Worm (Caenorhabditis elegans) whole organism, young adult: Measurements from ENCODE around the gene pbs-3.
"Not testable (repeated sequence)": the region's sequence is repeated elsewhere in the genome, so short reads cannot be mapped to it uniquely, and the experiment has no call there.

Experiments
- B0035.1 ChIP-seq: sonication (generic microtip); optimal IDR thresholded peaks from 2 replicates; lab custom pipeline; 2016; ENCODE audit warnings: missing genetic modification characterization, mild to moderate bottlenecking, missing compliant biosample characterization, missing genotype, missing genetic modification reagents
- B0261.1 ChIP-seq: sonication (generic microtip); optimal IDR thresholded peaks from 2 replicates; lab custom pipeline; 2016; ENCODE audit warnings: mild to moderate bottlenecking, missing genetic modification characterization, moderate library complexity, missing compliant biosample characterization
- F49E8.2 ChIP-seq: sonication (generic microtip); optimal IDR thresholded peaks from 3 replicates; lab custom pipeline; 2017; ENCODE audit warnings: missing genetic modification characterization, mild to moderate bottlenecking, missing compliant biosample characterization, antibody characterized with exemption, moderate library complexity; ENCODE audit not compliant: insufficient read depth
- F55B11.4 ChIP-seq: sonication (generic microtip); optimal IDR thresholded peaks from 2 replicates; lab custom pipeline; 2016; ENCODE audit warnings: missing compliant biosample characterization, missing genetic modification characterization, borderline replicate concordance; ENCODE audit not compliant: insufficient read depth
- K11D2.4 ChIP-seq: fragments of 200-800 bp; sonication (Bioruptor generic); IDR thresholded peaks from 2 replicates; pipeline ENCODE4 v1.3.6; 2022; ENCODE audit warnings: missing genetic modification reagents, missing genetic modification characterization, missing compliant biosample characterization
- K12H6.12 ChIP-seq: fragments of 200-800 bp; sonication (Bioruptor generic); optimal IDR thresholded peaks from 2 replicates; lab custom pipeline; 2018; ENCODE audit warnings: mild to moderate bottlenecking, missing genetic modification characterization, missing compliant biosample characterization
- Y53F4B.3 ChIP-seq: fragments of 200-800 bp; sonication (Bioruptor generic); IDR thresholded peaks from 2 replicates; pipeline ENCODE4 v1.3.6; 2022; ENCODE audit warnings: missing genetic modification reagents, missing genetic modification characterization, missing compliant biosample characterization
- Y53G8AR.9 ChIP-seq: fragments of 200-800 bp; sonication (Bioruptor generic); conservative IDR thresholded peaks from 2 replicates; pipeline ENCODE4 v1.3.6; 2022; ENCODE audit warnings: missing genetic modification reagents, missing genetic modification characterization, missing compliant biosample characterization
- Y79H2A.3 ChIP-seq: fragments of 200-800 bp; sonication (Bioruptor generic); conservative IDR thresholded peaks from 2 replicates; pipeline ENCODE4 v1.3.6; 2022; ENCODE audit warnings: missing genetic modification reagents, missing genetic modification characterization, missing compliant biosample characterization
- aptf-2 ChIP-seq: fragments of 200-800 bp; sonication (Bioruptor generic); conservative IDR thresholded peaks from 2 replicates; pipeline ENCODE4 v1.3.6; 2022; ENCODE audit warnings: missing genetic modification reagents, missing genetic modification characterization, missing compliant biosample characterization
- atf-7 ChIP-seq: sonication (generic microtip); optimal IDR thresholded peaks from 2 replicates; lab custom pipeline; 2017; ENCODE audit warnings: mild to moderate bottlenecking, missing genetic modification characterization, missing compliant biosample characterization
- attf-3 ChIP-seq: fragments of 200-800 bp; sonication (Bioruptor generic); conservative IDR thresholded peaks from 2 replicates; pipeline ENCODE4 v1.3.6; 2022; ENCODE audit warnings: missing genetic modification reagents, missing genetic modification characterization, missing compliant biosample characterization
- bed-1 ChIP-seq: fragments of 200-800 bp; sonication (Bioruptor generic); IDR thresholded peaks from 2 replicates; pipeline ENCODE4 v1.3.6; 2022; ENCODE audit warnings: missing genetic modification reagents, missing genetic modification characterization, missing compliant biosample characterization
- ceh-58 ChIP-seq: fragments of 200-800 bp; sonication (Bioruptor generic); IDR thresholded peaks from 2 replicates; pipeline ENCODE4 v1.3.6; 2022; ENCODE audit warnings: missing genetic modification characterization, missing compliant biosample characterization
- ceh-79 ChIP-seq: sonication (generic microtip); optimal IDR thresholded peaks from 2 replicates; lab custom pipeline; 2017; ENCODE audit warnings: mild to moderate bottlenecking, missing genetic modification characterization, missing compliant biosample characterization
- ceh-91 ChIP-seq: fragments of 200-800 bp; sonication (Bioruptor generic); IDR thresholded peaks from 2 replicates; pipeline ENCODE4 v1.3.6; 2022; ENCODE audit warnings: missing genetic modification reagents, missing genetic modification characterization, missing compliant biosample characterization
- die-1 ChIP-seq: sonication (generic microtip); optimal IDR thresholded peaks from 2 replicates; lab custom pipeline; 2016; ENCODE audit warnings: missing genotype, mild to moderate bottlenecking, missing genetic modification characterization, missing compliant biosample characterization
- dox-1 ChIP-seq: fragments of 200-800 bp; sonication (Bioruptor generic); IDR thresholded peaks from 2 replicates; pipeline ENCODE4 v1.3.6; 2022; ENCODE audit warnings: missing genetic modification reagents, missing genetic modification characterization, missing compliant biosample characterization
- dpff-1 ChIP-seq: sonication (generic microtip); optimal IDR thresholded peaks from 2 replicates; lab custom pipeline; 2017; ENCODE audit warnings: mild to moderate bottlenecking, missing genetic modification characterization, missing compliant biosample characterization
- dpl-1 ChIP-seq: fragments of 150-350 bp; optimal IDR thresholded peaks from 2 replicates; lab custom pipeline; 2014; ENCODE audit warnings: missing biosample characterization, missing genetic modification reagents, missing genetic modification characterization
- ets-4 ChIP-seq: fragments of 200-800 bp; sonication (Bioruptor generic); optimal IDR thresholded peaks from 2 replicates; lab custom pipeline; 2018; ENCODE audit warnings: mild to moderate bottlenecking, missing genetic modification characterization, missing compliant biosample characterization
- fkh-3 ChIP-seq: sonication (generic microtip); optimal IDR thresholded peaks from 2 replicates; lab custom pipeline; 2016; ENCODE audit warnings: mild to moderate bottlenecking, missing genetic modification characterization, missing compliant biosample characterization
- him-1 ChIP-seq: sonication (generic microtip); optimal IDR thresholded peaks from 2 replicates; lab custom pipeline; 2016; ENCODE audit warnings: missing genotype, missing genetic modification reagents, missing genetic modification characterization, missing compliant biosample characterization
- hlh-12 ChIP-seq: sonication (generic microtip); optimal IDR thresholded peaks from 2 replicates; lab custom pipeline; 2016; ENCODE audit warnings: missing genetic modification characterization, missing compliant biosample characterization
- hmg-1.2 ChIP-seq: fragments of 200-800 bp; sonication (Bioruptor generic); IDR thresholded peaks from 2 replicates; pipeline ENCODE4 v1.3.6; 2022; ENCODE audit warnings: missing genetic modification reagents, missing genetic modification characterization, missing compliant biosample characterization
- hmg-20 ChIP-seq: fragments of 200-800 bp; sonication (Bioruptor generic); IDR thresholded peaks from 2 replicates; pipeline ENCODE4 v1.3.6; 2022; ENCODE audit warnings: missing genetic modification reagents, missing genetic modification characterization, missing compliant biosample characterization
- lin-35 ChIP-seq, 3 experiments: fragments of 150-350 bp in 2 of 3; sonication (generic microtip) in 1 of 3; optimal IDR thresholded peaks; 2 replicates each; lab custom pipeline; 2014 to 2018; ENCODE audit warnings: missing biosample characterization in 3 of 3, missing genetic modification characterization in 3 of 3, missing genetic modification reagents in 3 of 3
- lsl-1 ChIP-seq: fragments of 200-800 bp; sonication (Bioruptor generic); optimal IDR thresholded peaks from 2 replicates; lab custom pipeline; 2018; ENCODE audit warnings: mild to moderate bottlenecking, missing genetic modification characterization, moderate library complexity, missing compliant biosample characterization
- madf-6 ChIP-seq: fragments of 200-800 bp; sonication (Bioruptor generic); IDR thresholded peaks from 2 replicates; pipeline ENCODE4 v1.3.6; 2022; ENCODE audit warnings: missing genetic modification reagents, missing genetic modification characterization, missing compliant biosample characterization
- mxl-1 ChIP-seq: sonication (generic microtip); optimal IDR thresholded peaks from 2 replicates; lab custom pipeline; 2016; ENCODE audit warnings: missing genetic modification characterization, missing compliant biosample characterization
- nfyb-1 ChIP-seq: fragments of 200-800 bp; sonication (Bioruptor generic); IDR thresholded peaks from 2 replicates; pipeline ENCODE4 v1.3.6; 2022; ENCODE audit warnings: missing genetic modification reagents, missing genetic modification characterization, missing compliant biosample characterization
- nhr-179 ChIP-seq: sonication (generic microtip); optimal IDR thresholded peaks from 2 replicates; lab custom pipeline; 2016; ENCODE audit warnings: mild to moderate bottlenecking, missing genetic modification characterization, missing compliant biosample characterization
- nhr-80 ChIP-seq: sonication (generic microtip); optimal IDR thresholded peaks from 2 replicates; lab custom pipeline; 2016; ENCODE audit warnings: missing genetic modification characterization, missing compliant biosample characterization
- snpc-1.1 ChIP-seq: sonication (generic microtip); optimal IDR thresholded peaks from 2 replicates; lab custom pipeline; 2017; ENCODE audit warnings: missing genetic modification characterization, mild to moderate bottlenecking, missing compliant biosample characterization, antibody characterized with exemption, moderate library complexity, missing genotype, missing genetic modification reagents; ENCODE audit not compliant: insufficient read depth
- snpc-4 ChIP-seq, 5 experiments: fragments of 150-350 bp in 1 of 5; sonication (generic microtip) in 4 of 5; optimal IDR thresholded peaks; 2 replicates each; lab custom pipeline; 2014 to 2018; ENCODE audit warnings: missing genetic modification characterization in 5 of 5, missing biosample characterization in 3 of 5, antibody characterized with exemption in 2 of 5, mild to moderate bottlenecking in 2 of 5, missing compliant biosample characterization in 2 of 5, missing genotype in 2 of 5, moderate library complexity in 2 of 5, missing genetic modification reagents in 1 of 5
- somi-1 ChIP-seq: fragments of 200-800 bp; sonication (Bioruptor generic); optimal IDR thresholded peaks from 2 replicates; lab custom pipeline; 2018; ENCODE audit warnings: mild to moderate bottlenecking, missing genetic modification characterization, missing compliant biosample characterization
- tbx-9 ChIP-seq: sonication (generic microtip); optimal IDR thresholded peaks from 2 replicates; lab custom pipeline; 2016; ENCODE audit warnings: borderline replicate concordance, missing genetic modification characterization, inconsistent platforms, missing compliant biosample characterization
- xnd-1 ChIP-seq: sonication (generic microtip); optimal IDR thresholded peaks from 2 replicates; lab custom pipeline; 2016; ENCODE audit warnings: missing genotype, missing genetic modification reagents, missing genetic modification characterization, missing compliant biosample characterization
- ztf-26 ChIP-seq: sonication (generic microtip); optimal IDR thresholded peaks from 2 replicates; lab custom pipeline; 2017; ENCODE audit warnings: missing genetic modification characterization, missing compliant biosample characterization
- ztf-6 ChIP-seq: fragments of 200-800 bp; sonication (Bioruptor generic); IDR thresholded peaks from 2 replicates; pipeline ENCODE4 v1.3.6; 2022; ENCODE audit warnings: missing genetic modification reagents, missing genetic modification characterization, missing compliant biosample characterization

pbs-3 gene

DNA sequence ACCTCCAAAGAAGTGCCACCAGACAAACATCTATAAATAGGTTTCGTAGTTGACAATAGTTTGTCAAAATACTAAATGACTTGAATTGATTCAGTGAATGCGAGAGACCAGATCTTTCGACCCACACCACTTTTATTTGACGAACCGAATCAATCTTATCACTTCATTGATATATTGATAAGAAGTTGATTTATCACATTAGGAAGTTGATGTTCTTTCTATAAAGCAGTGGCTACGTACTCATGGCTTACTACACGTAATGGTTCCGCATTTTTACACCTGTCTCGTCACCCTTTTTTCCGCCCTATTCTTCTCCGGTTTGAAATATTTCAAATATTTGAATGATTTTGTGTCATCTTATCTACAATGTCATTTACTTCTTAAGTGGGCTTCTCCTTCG is 34.6 kb downstream of the pbs-3 start:
- TF ChIP-seq Y53G8AR.9 (GFP tag; lab: Robert Waterston, UW) (0 out of 2 replicates have a peak, but pooled peaks have one; percentile 12), nhr-80 (tag; lab: Kevin White, UChicago) (peak; percentile 12), attf-3 (no peak), hmg-1.2 (GFP tag; lab: Robert Waterston, UW) (no peak)

DNA sequence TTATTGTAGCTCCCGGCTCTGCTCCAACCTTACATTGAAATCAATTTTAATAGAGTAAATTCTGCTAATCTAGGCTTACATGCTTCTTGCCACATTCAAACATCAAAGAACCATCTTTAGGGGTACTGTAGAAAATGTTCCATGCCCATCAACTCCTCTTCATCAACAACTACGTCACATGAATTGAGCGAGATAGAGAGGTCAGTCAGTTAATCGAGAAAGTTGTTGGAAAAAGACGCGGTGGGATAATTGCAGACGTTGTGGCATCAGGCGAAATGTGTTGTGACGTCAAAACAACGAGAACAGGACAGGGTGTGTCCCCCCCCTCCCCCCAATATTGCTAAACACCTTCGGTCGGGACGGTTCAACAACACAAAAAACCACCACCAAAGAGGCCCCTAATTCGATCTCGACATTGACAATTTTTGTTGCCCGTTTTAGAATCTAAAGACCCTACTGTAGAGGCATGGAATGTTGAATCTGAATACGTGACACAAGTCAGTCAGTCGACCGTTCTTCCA is 36.7 kb downstream of the pbs-3 start:
- no peak for TF ChIP-seq B0035.1 (tag; lab: Kevin White, UChicago)
- TF ChIP-seq fkh-3 (tag; lab: Kevin White, UChicago) = no peak
- no peak for TF ChIP-seq hmg-20 (GFP tag; lab: Robert Waterston, UW)
- no peak for TF ChIP-seq nfyb-1 (GFP tag; lab: Robert Waterston, UW)
- no peak for TF ChIP-seq ztf-6 (GFP tag; lab: Robert Waterston, UW)
- TF ChIP-seq mxl-1 = no peak
- no peak for TF ChIP-seq madf-6 (GFP tag; lab: Robert Waterston, UW)

DNA sequence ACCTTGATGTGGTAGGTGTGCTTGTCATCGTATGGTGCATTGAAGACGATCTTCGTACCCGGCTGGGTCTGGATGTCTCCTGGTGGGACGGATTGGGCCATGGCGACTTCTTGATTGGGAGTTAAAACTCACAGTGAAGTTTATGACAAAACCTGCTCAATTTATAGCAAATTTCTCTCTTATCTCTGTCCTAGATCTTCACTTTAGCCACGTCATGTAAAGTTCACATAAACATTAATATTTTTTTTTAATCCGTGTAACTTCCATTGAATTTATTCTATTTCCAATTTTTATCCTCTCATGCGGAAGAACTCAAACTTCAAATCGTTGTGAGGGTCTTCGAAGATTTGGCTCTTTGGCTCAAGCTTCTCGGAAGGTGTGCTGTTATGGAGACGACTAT is 38.8 kb downstream of the pbs-3 start, which contains the start of gene msp-31:
msp-31 (minus strand) TSS at position 101 of the 400 bp plus-strand sequence.
- not testable (repeated sequence) for TF ChIP-seq bed-1 (GFP tag; lab: Robert Waterston, UW); Y53G8AR.9 (GFP tag; lab: Robert Waterston, UW); lin-35 (GFP tag; optimal IDR thresholded peaks at IDR 0.05; lab: Kevin White, UChicago)

DNA sequence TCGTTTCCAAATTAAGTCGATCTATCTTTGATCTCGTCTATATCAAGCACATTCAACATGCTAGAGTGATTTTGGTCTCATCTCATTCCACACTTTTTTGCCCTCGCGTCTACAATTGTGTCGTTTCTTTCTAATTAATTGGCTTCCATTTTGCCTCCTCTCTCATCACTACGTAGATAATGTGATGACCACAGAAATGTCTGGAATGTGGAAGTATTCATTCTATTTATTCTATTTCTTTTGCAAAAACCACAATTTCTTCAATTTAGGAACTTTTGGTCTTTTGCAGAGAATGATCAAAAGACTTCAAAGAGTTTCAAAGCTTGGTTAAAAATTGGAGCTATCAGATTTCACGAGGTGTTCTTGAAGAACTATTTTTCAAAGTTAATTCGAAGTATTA is 39.7 kb downstream of the pbs-3 start:
- TF ChIP-seq xnd-1 (tag; lab: Kevin White, UChicago) = no peak
- TF ChIP-seq snpc-1.1 (tag; lab: Kevin White, UChicago) = no peak
- no peak for TF ChIP-seq F55B11.4 (tag; lab: Kevin White, UChicago)
- no peak for TF ChIP-seq snpc-4 (GFP tag; optimal IDR thresholded peaks at IDR 0.05; lab: Kevin White, UChicago)
- TF ChIP-seq snpc-4 (tag; optimal IDR thresholded peaks at IDR 0.05; lab: Kevin White, UChicago) = no peak
- no peak for TF ChIP-seq tbx-9 (tag; lab: Kevin White, UChicago)
- TF ChIP-seq attf-3 = no peak
- TF ChIP-seq ceh-58 = no peak

DNA sequence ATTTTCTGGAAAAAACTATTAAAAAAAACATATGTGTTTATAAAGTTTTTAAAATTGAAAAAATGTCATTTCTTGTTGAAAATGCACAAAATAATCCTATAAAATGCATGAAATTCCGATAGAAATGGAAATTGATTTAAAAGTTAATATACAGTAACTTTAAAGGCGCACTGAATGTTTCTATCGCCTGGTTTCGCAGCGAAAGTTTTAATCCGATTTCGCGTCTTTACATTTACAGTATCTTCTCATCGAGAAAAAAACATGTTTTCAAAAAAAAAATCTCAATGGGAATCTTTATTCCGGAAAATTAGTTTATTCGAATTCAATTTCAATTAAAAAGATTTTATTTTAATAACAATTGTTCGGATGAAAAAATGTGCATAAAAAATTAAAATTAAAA is 41.0 kb downstream of the pbs-3 start, which contains the start of gene R05F9.11:
R05F9.11 (minus strand) TSS at position 5 of the 400 bp plus-strand sequence.
- TF ChIP-seq him-1 (tag; lab: Kevin White, UChicago) = peak; percentile 79
- TF ChIP-seq bed-1 (GFP tag; lab: Robert Waterston, UW) = no peak
- TF ChIP-seq Y79H2A.3 (GFP tag; lab: Robert Waterston, UW) = no peak
- TF ChIP-seq Y53F4B.3 (GFP tag; lab: Robert Waterston, UW) = no peak
- peak; percentile 43 for TF ChIP-seq F49E8.2 (tag; lab: Kevin White, UChicago)
- no peak for TF ChIP-seq die-1 (tag; lab: Kevin White, UChicago)
- TF ChIP-seq somi-1 (GFP tag; lab: Kevin White, UChicago) = no peak
- TF ChIP-seq ets-4 = no peak
- TF ChIP-seq K11D2.4 = no peak
- no peak for TF ChIP-seq dpl-1 (GFP tag; lab: Kevin White, UChicago)
- no peak for TF ChIP-seq ztf-26
- TF ChIP-seq nhr-80 (tag; lab: Kevin White, UChicago) = no peak
- no peak for TF ChIP-seq dpff-1 (tag; lab: Kevin White, UChicago)
- TF ChIP-seq K12H6.12 = no peak
- TF ChIP-seq nhr-179 = no peak
- peak; percentile 94 for TF ChIP-seq lsl-1
- no peak for TF ChIP-seq hlh-12
- no peak for TF ChIP-seq aptf-2
- TF ChIP-seq dox-1 = no peak
- TF ChIP-seq ceh-79 (tag; lab: Kevin White, UChicago) = no peak
- TF ChIP-seq B0261.1 (tag; lab: Kevin White, UChicago) = no peak
- peak; percentile 90 for TF ChIP-seq xnd-1 (tag; lab: Kevin White, UChicago)
- no peak for TF ChIP-seq atf-7 (tag; lab: Kevin White, UChicago)
- 0 out of 2 replicates have a peak, but pooled peaks have one; percentile 52 for TF ChIP-seq ceh-91 (GFP tag; lab: Robert Waterston, UW)
- TF ChIP-seq nfyb-1 (GFP tag; lab: Robert Waterston, UW) = no peak
- peak; percentile 93 for TF ChIP-seq madf-6 (GFP tag; lab: Robert Waterston, UW)
